Worm (Caenorhabditis elegans) whole organism, L2 larva: ENCODE results near the gene C39B5.10.

ENCODE experiments used
- lsy-2 ChIP-seq, 2 experiments: fragments of 150-350 bp in 1 of 2; sonication (generic microtip) in 1 of 2; optimal IDR thresholded peaks; 2 replicates each; lab custom pipeline; 2014 to 2017; ENCODE audit warnings: missing biosample characterization in 2 of 2, missing genetic modification characterization in 2 of 2
- ztf-11 ChIP-seq: sonication (generic microtip); optimal IDR thresholded peaks from 2 replicates; lab custom pipeline; 2017; ENCODE audit warnings: missing biosample characterization, missing genetic modification characterization

DNA sequence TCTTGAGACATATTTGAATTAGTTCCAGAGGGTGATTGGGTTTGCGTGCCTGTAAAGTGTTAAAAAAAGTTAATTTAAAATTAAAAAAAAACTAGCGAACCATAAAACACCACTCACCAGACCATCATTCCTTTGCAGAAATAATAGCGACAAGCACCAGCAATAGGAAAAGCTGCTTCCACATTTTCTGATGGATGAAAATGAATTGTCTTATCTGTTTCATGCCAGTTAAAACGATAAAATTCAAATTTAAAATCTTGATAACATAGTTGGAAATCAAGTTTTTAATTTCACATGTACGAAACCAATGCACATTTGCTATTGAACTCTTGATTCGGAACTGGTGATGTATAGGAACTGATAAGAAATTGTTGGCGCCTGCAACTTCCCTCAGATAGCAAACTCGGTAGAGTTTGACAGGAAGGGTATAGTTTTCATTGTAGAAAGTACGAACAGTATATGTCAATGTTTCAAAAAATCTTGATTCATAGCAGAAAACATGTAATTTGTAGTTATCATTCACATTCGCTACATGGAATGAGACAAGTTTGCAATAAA is at the start of gene C39B5.10:
- TF ChIP-seq ztf-11 (no peak), lsy-2 (tag; optimal IDR thresholded peaks at IDR 0.05; lab: Kevin White, UChicago) (no peak)
